Fruit fly (Drosophila melanogaster): ENCODE data around the gene CG46448.

The CG46448 gene

DNA sequence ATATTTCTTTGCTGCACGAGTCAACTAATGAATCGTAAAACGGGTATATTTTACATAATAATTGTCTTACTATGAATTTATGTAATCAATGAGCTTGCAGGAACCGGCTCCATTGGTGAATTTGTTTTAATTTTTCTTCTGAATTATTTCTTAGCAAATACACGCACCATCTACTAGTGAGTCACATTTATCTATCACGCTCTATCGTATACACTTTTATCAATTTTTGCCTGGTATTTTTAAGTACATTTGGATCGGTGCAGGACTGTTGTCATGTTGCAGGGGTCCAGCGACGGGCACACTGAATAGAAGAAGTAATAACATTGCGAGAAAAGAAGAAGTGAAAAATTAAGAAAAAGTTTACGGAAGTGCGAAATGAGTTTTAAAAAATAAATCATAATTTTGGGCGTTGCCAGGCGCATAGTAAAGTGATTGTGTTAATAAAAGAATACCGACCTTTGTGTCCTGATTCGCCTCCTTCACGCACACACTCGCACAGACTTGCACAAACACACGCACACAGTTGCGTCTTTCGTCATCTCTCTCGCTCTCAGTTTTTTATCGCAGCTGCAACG, 26.3 kb upstream of the CG46448 start, which contains the start of the genes Rab5 and Axud1 (continued):
- TF ChIP-seq sug (tag; optimal IDR thresholded peaks at IDR 0.05): no peak
- TF ChIP-seq oc (tag; optimal IDR thresholded peaks at IDR 0.05): no peak
- TF ChIP-seq HLH4C (GFP tag; IDR thresholded peaks at IDR 0.05; ENCODE audit: partially characterized antibody): 0 out of 3 replicates have a peak, but pooled peaks have one; percentile 31
- TF ChIP-seq abd-A (tag; optimal IDR thresholded peaks at IDR 0.05): no peak
- TF ChIP-seq Usf (GFP tag; optimal IDR thresholded peaks at IDR 0.05): no peak
- TF ChIP-seq CG2678 (tag; optimal IDR thresholded peaks at IDR 0.05): no peak
- TF ChIP-seq Optix (GFP tag; IDR thresholded peaks at IDR 0.05): no peak
- TF ChIP-seq CG9437 (GFP tag; optimal IDR thresholded peaks at IDR 0.05): no peak
- TF ChIP-seq CG7556 (GFP tag; optimal IDR thresholded peaks at IDR 0.05): no peak
- TF ChIP-seq mld (GFP tag; IDR thresholded peaks at IDR 0.05; ENCODE audit: partially characterized antibody): no peak
- no peak for TF ChIP-seq CG12236 (GFP tag; optimal IDR thresholded peaks at IDR 0.05)
- TF ChIP-seq CG1233 (GFP tag; optimal IDR thresholded peaks at IDR 0.05): no peak
- TF ChIP-seq CG8924 (tag; optimal IDR thresholded peaks at IDR 0.05): peak; percentile 27
- no peak for TF ChIP-seq danr (GFP tag; IDR thresholded peaks at IDR 0.05)
- TF ChIP-seq Lhr (GFP tag; optimal IDR thresholded peaks at IDR 0.05): peak; percentile 75
- no peak for TF ChIP-seq Elba2 (GFP tag; optimal IDR thresholded peaks at IDR 0.05)
- TF ChIP-seq CG3065 (GFP tag; optimal IDR thresholded peaks at IDR 0.05): no peak
- TF ChIP-seq CG12071 (GFP tag; optimal IDR thresholded peaks at IDR 0.05): no peak
- TF ChIP-seq CG1529 (GFP tag; optimal IDR thresholded peaks at IDR 0.05): no peak
- no peak for TF ChIP-seq Ada2b (GFP tag; IDR thresholded peaks at IDR 0.05)
- peak; percentile 60 for TF ChIP-seq trem (tag; optimal IDR thresholded peaks at IDR 0.05)
- no peak for TF ChIP-seq Atf3 (GFP tag; optimal IDR thresholded peaks at IDR 0.05)
- TF ChIP-seq slbo (GFP tag; IDR thresholded peaks at IDR 0.05): peak; percentile 40; the same call in 1 of the 2 replicates
- TF ChIP-seq disco-r (GFP tag; optimal IDR thresholded peaks at IDR 0.05): no peak
- no peak for TF ChIP-seq Camta (GFP tag; optimal IDR thresholded peaks at IDR 0.05)
- no peak for TF ChIP-seq fd3F (GFP tag; optimal IDR thresholded peaks at IDR 0.05)
- TF ChIP-seq CG43689 (GFP tag; IDR thresholded peaks at IDR 0.05): no peak
- peak; percentile 29 for TF ChIP-seq HmgD (GFP tag; optimal IDR thresholded peaks at IDR 0.05)
- TF ChIP-seq Sry-δ (GFP tag; optimal IDR thresholded peaks at IDR 0.05): peak; percentile 59
- TF ChIP-seq CG15073 (GFP tag; optimal IDR thresholded peaks at IDR 0.05): no peak
- TF ChIP-seq ewg (GFP tag; optimal IDR thresholded peaks at IDR 0.05): no peak
- no peak for TF ChIP-seq NC2α (GFP tag; optimal IDR thresholded peaks at IDR 0.05)
- TF ChIP-seq BEAF-32 (GFP tag; optimal IDR thresholded peaks at IDR 0.05): peak; percentile 79
- no peak for TF ChIP-seq CG1024 (GFP tag; IDR thresholded peaks at IDR 0.05)
- peak; percentile 53 for TF ChIP-seq Hmr (GFP tag; optimal IDR thresholded peaks at IDR 0.05)
- TF ChIP-seq CHES-1-like (GFP tag; optimal IDR thresholded peaks at IDR 0.05): no peak
- no peak for TF ChIP-seq btn (GFP tag; optimal IDR thresholded peaks at IDR 0.05)
- no peak for TF ChIP-seq Six4 (GFP tag; optimal IDR thresholded peaks at IDR 0.05)
- TF ChIP-seq tll (GFP tag; optimal IDR thresholded peaks at IDR 0.05): no peak
- no peak for TF ChIP-seq Ravus (GFP tag; IDR thresholded peaks at IDR 0.05)
- TF ChIP-seq CG16815 (GFP tag; optimal IDR thresholded peaks at IDR 0.05): no peak
- TF ChIP-seq grn (GFP tag; optimal IDR thresholded peaks at IDR 0.05): no peak
- no peak for TF ChIP-seq ato (GFP tag; IDR thresholded peaks at IDR 0.05; ENCODE audit: partially characterized antibody)
- no peak for TF ChIP-seq H15 (GFP tag; IDR thresholded peaks at IDR 0.05)
- TF ChIP-seq Pdp1 (GFP tag; optimal IDR thresholded peaks at IDR 0.05): peak in 1 of 2 experiments; percentile 85
- TF ChIP-seq CG32772 (GFP tag; IDR thresholded peaks at IDR 0.05): 0 out of 2 replicates have a peak, but pooled peaks have one; percentile 15
- no peak for TF ChIP-seq CG10565 (GFP tag; optimal IDR thresholded peaks at IDR 0.05)
- TF ChIP-seq CG10321 (GFP tag; IDR thresholded peaks at IDR 0.05): peak; percentile 32; the same call in 1 of the 2 replicates
- no peak for TF ChIP-seq org-1 (GFP tag; optimal IDR thresholded peaks at IDR 0.05)
- no peak for TF ChIP-seq CG34376 (GFP tag; optimal IDR thresholded peaks at IDR 0.05)

Measured in whole organism, embryonic.